Fruit fly (Drosophila melanogaster) whole organism, embryonic: ENCODE measurements around the gene CG5835.

ENCODE experiments used
- Awh ChIP-seq: fragments of 200-800 bp; sonication (Bioruptor generic); IDR thresholded peaks from 2 replicates; pipeline ENCODE4, ENCODE4 v1.3.6; 2022; ENCODE audit warnings: missing biosample characterization, missing genetic modification characterization
- B-H1 ChIP-seq: fragments of 200-800 bp; sonication (Bioruptor generic); IDR thresholded peaks from 3 replicates; pipeline ENCODE4 v1.3.6; 2022; ENCODE audit warnings: missing biosample characterization, missing genetic modification characterization
- Bdp1 ChIP-seq: fragments of 200-800 bp; sonication (Bioruptor generic); optimal IDR thresholded peaks from 3 replicates; lab custom pipeline; 2016; ENCODE audit warnings: missing biosample characterization, missing genetic modification characterization
- Bteb2 ChIP-seq: fragments of 200-800 bp; sonication (Bioruptor generic); optimal IDR thresholded peaks from 2 replicates; lab custom pipeline; 2016; ENCODE audit warnings: missing biosample characterization, missing genetic modification characterization
- CG10431 ChIP-seq: fragments of 200-800 bp; sonication (Bioruptor generic); optimal IDR thresholded peaks from 3 replicates; lab custom pipeline; 2018; ENCODE audit warnings: missing biosample characterization, mild to moderate bottlenecking, missing genetic modification characterization
- CG10543 ChIP-seq: fragments of 200-800 bp; sonication (Bioruptor generic); optimal IDR thresholded peaks from 3 replicates; lab custom pipeline; 2017; ENCODE audit warnings: missing biosample characterization, mild to moderate bottlenecking, missing genetic modification characterization, moderate library complexity
- CG11247 ChIP-seq: fragments of 200-800 bp; sonication (Bioruptor generic); IDR thresholded peaks from 2 replicates; pipeline ENCODE4 v1.3.6; 2022; ENCODE audit warnings: missing biosample characterization, missing genetic modification characterization
- CG14050 ChIP-seq: fragments of 200-800 bp; sonication (Bioruptor generic); IDR thresholded peaks from 3 replicates; pipeline ENCODE4 v1.3.6; 2022; ENCODE audit warnings: missing biosample characterization, missing genetic modification characterization
- CG17361 ChIP-seq: fragments of 200-800 bp; sonication (Bioruptor generic); IDR thresholded peaks from 3 replicates; pipeline ENCODE4 v1.3.6; 2022; ENCODE audit warnings: missing biosample characterization, missing genetic modification characterization
- CG18011 ChIP-seq: fragments of 200-800 bp; sonication (Bioruptor generic); optimal IDR thresholded peaks from 2 replicates; lab custom pipeline; 2017; ENCODE audit warnings: missing biosample characterization, missing genetic modification characterization, mild to moderate bottlenecking, moderate library complexity, missing genotype
- CG32767 ChIP-seq: fragments of 200-800 bp; sonication (Bioruptor generic); IDR thresholded peaks from 2 replicates; pipeline ENCODE4 v1.3.6; 2022; ENCODE audit warnings: missing biosample characterization, missing genetic modification characterization
- CG4820 ChIP-seq: fragments of 200-800 bp; sonication (Bioruptor generic); optimal IDR thresholded peaks from 3 replicates; lab custom pipeline; 2016; ENCODE audit warnings: missing biosample characterization, missing genetic modification characterization
- CG5953 ChIP-seq: fragments of 200-800 bp; sonication (Bioruptor generic); IDR thresholded peaks from 2 replicates; pipeline ENCODE4 v1.3.6; 2022; ENCODE audit warnings: missing biosample characterization, missing genetic modification characterization
- CG6254 ChIP-seq: fragments of 200-800 bp; sonication (Bioruptor generic); optimal IDR thresholded peaks from 3 replicates; lab custom pipeline; 2017; ENCODE audit warnings: mild to moderate bottlenecking, missing biosample characterization, missing genetic modification reagents, missing genetic modification characterization
- CG6683 ChIP-seq: fragments of 200-800 bp; sonication (Bioruptor generic); optimal IDR thresholded peaks from 2 replicates; lab custom pipeline; 2017; ENCODE audit warnings: missing biosample characterization, mild to moderate bottlenecking, missing genetic modification characterization, missing genetic modification reagents
- CG7839 ChIP-seq: fragments of 200-800 bp; sonication (Bioruptor generic); optimal IDR thresholded peaks from 3 replicates; lab custom pipeline; 2018; ENCODE audit warnings: missing biosample characterization, mild to moderate bottlenecking, missing genetic modification characterization, moderate library complexity
- CG9437 ChIP-seq: fragments of 200-800 bp; sonication (Bioruptor generic); optimal IDR thresholded peaks from 2 replicates; lab custom pipeline; 2018; ENCODE audit warnings: missing biosample characterization, mild to moderate bottlenecking, missing genetic modification characterization
- Chrac-16 ChIP-seq: fragments of 200-800 bp; sonication (Bioruptor generic); optimal IDR thresholded peaks from 3 replicates; lab custom pipeline; 2016; ENCODE audit warnings: missing biosample characterization, missing genetic modification characterization
- D ChIP-seq, 2 experiments: fragments of 200-800 bp in 1 of 2; fragments of >200 bp in 1 of 2; sonication (Bioruptor generic) in 1 of 2; optimal IDR thresholded peaks; 2 replicates in 1 of 2; 3 replicates in 1 of 2; lab custom pipeline; 2017; ENCODE audit warnings: mild to moderate bottlenecking in 1 of 2, missing biosample characterization in 1 of 2, missing genetic modification characterization in 1 of 2, missing genetic modification reagents in 1 of 2
- Deaf1 ChIP-seq: fragments of 200-800 bp; optimal IDR thresholded peaks from 3 replicates; lab custom pipeline; 2019; ENCODE audit warnings: missing biosample characterization, mild to moderate bottlenecking, missing genetic modification characterization, moderate library complexity
- Fer1 ChIP-seq: fragments of 200-800 bp; sonication (Bioruptor generic); optimal IDR thresholded peaks from 2 replicates; lab custom pipeline; 2017; ENCODE audit warnings: missing biosample characterization, mild to moderate bottlenecking, missing genetic modification characterization
- HmgD ChIP-seq: fragments of 200-800 bp; sonication (Bioruptor generic); optimal IDR thresholded peaks from 3 replicates; lab custom pipeline; 2016; ENCODE audit warnings: missing biosample characterization, missing genetic modification characterization
- NK7.1 ChIP-seq: fragments of 200-800 bp; sonication (Bioruptor generic); optimal IDR thresholded peaks from 3 replicates; lab custom pipeline; 2016; ENCODE audit warnings: missing biosample characterization, missing genetic modification characterization
- PHDP ChIP-seq: fragments of 200-800 bp; sonication (Bioruptor generic); optimal IDR thresholded peaks from 3 replicates; lab custom pipeline; 2018; ENCODE audit warnings: missing biosample characterization, mild to moderate bottlenecking, missing genetic modification characterization, moderate library complexity
- Rfx ChIP-seq: fragments of 200-800 bp; sonication (Bioruptor generic); IDR thresholded peaks from 2 replicates; pipeline ENCODE4 v1.3.6; 2022; ENCODE audit warnings: missing biosample characterization, missing genetic modification characterization
- Sox102F ChIP-seq: fragments of 200-800 bp; sonication (Bioruptor generic); optimal IDR thresholded peaks from 2 replicates; lab custom pipeline; 2018; ENCODE audit warnings: missing biosample characterization, mild to moderate bottlenecking, missing genetic modification characterization, moderate library complexity
- Ssrp ChIP-seq: fragments of 200-800 bp; sonication (Bioruptor generic); optimal IDR thresholded peaks from 2 replicates; lab custom pipeline; 2018; ENCODE audit warnings: missing biosample characterization, mild to moderate bottlenecking, missing genetic modification characterization, moderate library complexity
- YL-1 ChIP-seq: fragments of 200-800 bp; sonication (Bioruptor generic); optimal IDR thresholded peaks from 3 replicates; lab custom pipeline; 2017; ENCODE audit warnings: missing biosample characterization, mild to moderate bottlenecking, missing genetic modification characterization
- abd-A ChIP-seq: fragments of 200-800 bp; sonication (Bioruptor generic); optimal IDR thresholded peaks from 3 replicates; lab custom pipeline; 2019; ENCODE audit warnings: missing biosample characterization, mild to moderate bottlenecking, missing genetic modification characterization, moderate library complexity
- dysf ChIP-seq: fragments of 200-800 bp; sonication (Bioruptor generic); IDR thresholded peaks from 3 replicates; pipeline ENCODE4 v1.3.6; 2022; ENCODE audit warnings: missing biosample characterization, missing genetic modification characterization
- grau ChIP-seq: fragments of 200-800 bp; optimal IDR thresholded peaks from 3 replicates; lab custom pipeline; 2019; ENCODE audit warnings: missing biosample characterization, mild to moderate bottlenecking, missing genetic modification characterization, moderate library complexity
- gsb-n ChIP-seq: fragments of 200-800 bp; sonication (Bioruptor generic); optimal IDR thresholded peaks from 3 replicates; lab custom pipeline; 2018; ENCODE audit warnings: missing biosample characterization, mild to moderate bottlenecking, missing genetic modification characterization
- hbn ChIP-seq: fragments of 200-800 bp; sonication (Bioruptor generic); IDR thresholded peaks from 2 replicates; pipeline ENCODE4 v1.3.6; 2022; ENCODE audit warnings: missing biosample characterization, missing genetic modification characterization; ENCODE audit not compliant: partially characterized antibody
- kah ChIP-seq: fragments of 200-800 bp; sonication (Bioruptor generic); optimal IDR thresholded peaks from 2 replicates; lab custom pipeline; 2018; ENCODE audit warnings: missing biosample characterization, mild to moderate bottlenecking, missing genetic modification characterization
- lilli ChIP-seq: fragments of 200-800 bp; sonication (Bioruptor generic); optimal IDR thresholded peaks from 3 replicates; lab custom pipeline; 2016; ENCODE audit warnings: missing biosample characterization, missing genetic modification characterization
- luna ChIP-seq: fragments of 200-800 bp; sonication (Bioruptor generic); optimal IDR thresholded peaks from 2 replicates; lab custom pipeline; 2016; ENCODE audit warnings: missing biosample characterization, missing genetic modification characterization
- mirr ChIP-seq: fragments of 200-800 bp; sonication (Bioruptor generic); optimal IDR thresholded peaks from 3 replicates; lab custom pipeline; 2018; ENCODE audit warnings: missing biosample characterization, mild to moderate bottlenecking, missing genetic modification characterization
- onecut ChIP-seq: fragments of 200-800 bp; sonication (Bioruptor generic); IDR thresholded peaks from 2 replicates; pipeline ENCODE4 v1.3.6; 2022; ENCODE audit warnings: missing biosample characterization, missing genetic modification characterization
- prd ChIP-seq, 3 experiments: fragments of >200 bp in 2 of 3; fragments of 200-800 bp in 1 of 3; sonication (Bioruptor generic) in 1 of 3; optimal IDR thresholded peaks in 2 of 3; IDR thresholded peaks in 1 of 3; 2 replicates in 2 of 3; 3 replicates in 1 of 3; pipeline versions ENCODE4 v1.3.6 to Lab custom; 2017 to 2022; ENCODE audit warnings: missing biosample characterization in 1 of 3, missing genetic modification characterization in 1 of 3
- rib ChIP-seq: fragments of 200-800 bp; sonication (Bioruptor generic); IDR thresholded peaks from 2 replicates; pipeline ENCODE4 v1.3.6; 2022; ENCODE audit warnings: missing biosample characterization, missing genetic modification characterization
- run ChIP-seq: fragments of 200-800 bp; sonication (Bioruptor generic); optimal IDR thresholded peaks from 3 replicates; lab custom pipeline; 2018; ENCODE audit warnings: missing biosample characterization, mild to moderate bottlenecking, missing genetic modification characterization
- sim ChIP-seq: fragments of 200-800 bp; sonication (Bioruptor generic); IDR thresholded peaks from 2 replicates; pipeline ENCODE4 v1.3.6; 2022; ENCODE audit warnings: missing biosample characterization, missing genetic modification characterization
- slp2 ChIP-seq: fragments of 200-800 bp; sonication (Bioruptor generic); optimal IDR thresholded peaks from 2 replicates; lab custom pipeline; 2016; ENCODE audit warnings: missing biosample characterization, missing genetic modification characterization
- tio ChIP-seq: fragments of 200-800 bp; sonication (Bioruptor generic); optimal IDR thresholded peaks from 2 replicates; lab custom pipeline; 2017; ENCODE audit warnings: missing biosample characterization, missing genetic modification characterization, inconsistent platforms
- twi ChIP-seq: fragments of 200-800 bp; optimal IDR thresholded peaks from 2 replicates; lab custom pipeline; 2019; ENCODE audit warnings: missing biosample characterization, mild to moderate bottlenecking, missing genetic modification characterization, moderate library complexity
- wek ChIP-seq: fragments of 200-800 bp; sonication (Bioruptor generic); optimal IDR thresholded peaks from 3 replicates; lab custom pipeline; 2018; ENCODE audit warnings: missing biosample characterization, mild to moderate bottlenecking, missing genetic modification characterization, moderate library complexity
- zen2 ChIP-seq: fragments of 200-800 bp; sonication (Bioruptor generic); IDR thresholded peaks from 3 replicates; pipeline ENCODE4 v1.3.6; 2022; ENCODE audit warnings: missing biosample characterization, missing genetic modification characterization; ENCODE audit not compliant: partially characterized antibody

CG5835 gene

dm6 chr3R:19147511-19148239 lies 5.8 kb downstream of the CG5835 start, which contains the start of gene Ppcs (continued):
- TF ChIP-seq CG6683 (GFP tag; lab: Kevin White, UChicago) (peak; percentile 49), B-H1 (no peak; the same call in 2 of the 3 replicates), kah (GFP tag; lab: Kevin White, UChicago) (no peak), Sox102F (GFP tag; lab: Kevin White, UChicago) (peak; percentile 12), CG6254 (peak; percentile 57), luna (GFP tag; lab: Kevin White, UChicago) (peak; percentile 38), slp2 (peak; percentile 39), run (no peak), Bteb2 (GFP tag; lab: Kevin White, UChicago) (peak; percentile 62), Fer1 (GFP tag; lab: Kevin White, UChicago) (peak; percentile 51), lilli (peak; percentile 73), CG9437 (GFP tag; lab: Kevin White, UChicago) (peak; percentile 57), CG4820 (GFP tag; lab: Kevin White, UChicago) (peak; percentile 32), hbn (peak; percentile 49; the same call in 1 of the 2 replicates), Ssrp (tag; lab: Kevin White, UChicago) (peak; percentile 11), PHDP (tag; lab: Kevin White, UChicago) (peak; percentile 2), CG14050 (GFP tag; lab: Robert Waterston, UW) (no peak), tio (GFP tag; lab: Kevin White, UChicago) (peak; percentile 25), CG10431 (GFP tag; lab: Kevin White, UChicago) (peak; percentile 78), Rfx (GFP tag; lab: Robert Waterston, UW) (peak; percentile 60), CG5953 (GFP tag; lab: Robert Waterston, UW) (no peak), YL-1 (GFP tag; lab: Kevin White, UChicago) (peak; percentile 44), twi (peak; percentile 60), D (optimal IDR thresholded peaks at IDR 0.05; lab: Kevin White, UChicago) (no peak), D (GFP tag; optimal IDR thresholded peaks at IDR 0.05; lab: Kevin White, UChicago) (peak; percentile 49), abd-A (tag; lab: Kevin White, UChicago) (peak; percentile 25), CG7839 (peak; percentile 53), prd (optimal IDR thresholded peaks at IDR 0.05; lab: Kevin White, UChicago) (no peak), prd (GFP tag; IDR thresholded peaks at IDR 0.05; lab: Robert Waterston, UW) (0 out of 3 replicates have a peak, but pooled peaks have one; percentile 33), CG18011 (GFP tag; lab: Kevin White, UChicago) (peak; percentile 19), grau (tag; lab: Kevin White, UChicago) (peak; percentile 54), Deaf1 (tag; lab: Kevin White, UChicago) (peak; percentile 61), NK7.1 (peak; percentile 50), wek (GFP tag; lab: Kevin White, UChicago) (peak; percentile 18), Chrac-16 (GFP tag; lab: Kevin White, UChicago) (peak; percentile 54), CG11247 (GFP tag; lab: Robert Waterston, UW) (0 out of 2 replicates have a peak, but pooled peaks have one; percentile 27), CG17361 (GFP tag; lab: Robert Waterston, UW) (peak; percentile 81), dysf (GFP tag; lab: Robert Waterston, UW) (peak; percentile 22; the same call in 1 of the 3 replicates), onecut (GFP tag; lab: Robert Waterston, UW) (peak; percentile 49; the same call in 1 of the 2 replicates), Awh (GFP tag; lab: Robert Waterston, UW) (no peak), CG10543 (GFP tag; lab: Kevin White, UChicago) (peak; percentile 88), HmgD (peak; percentile 73), Bdp1 (GFP tag; lab: Kevin White, UChicago) (peak; percentile 19), mirr (GFP tag; lab: Kevin White, UChicago) (peak; percentile 13), sim (no peak), CG32767 (no peak), zen2 (GFP tag; lab: Robert Waterston, UW) (peak; percentile 62; the same call in 2 of the 3 replicates), gsb-n (tag; lab: Kevin White, UChicago) (peak; percentile 23), rib (GFP tag; lab: Robert Waterston, UW) (peak; percentile 64; the same call in 1 of the 2 replicates)
